Worm (Caenorhabditis elegans): ENCODE data around the gene Y69H2.7.

DNA sequence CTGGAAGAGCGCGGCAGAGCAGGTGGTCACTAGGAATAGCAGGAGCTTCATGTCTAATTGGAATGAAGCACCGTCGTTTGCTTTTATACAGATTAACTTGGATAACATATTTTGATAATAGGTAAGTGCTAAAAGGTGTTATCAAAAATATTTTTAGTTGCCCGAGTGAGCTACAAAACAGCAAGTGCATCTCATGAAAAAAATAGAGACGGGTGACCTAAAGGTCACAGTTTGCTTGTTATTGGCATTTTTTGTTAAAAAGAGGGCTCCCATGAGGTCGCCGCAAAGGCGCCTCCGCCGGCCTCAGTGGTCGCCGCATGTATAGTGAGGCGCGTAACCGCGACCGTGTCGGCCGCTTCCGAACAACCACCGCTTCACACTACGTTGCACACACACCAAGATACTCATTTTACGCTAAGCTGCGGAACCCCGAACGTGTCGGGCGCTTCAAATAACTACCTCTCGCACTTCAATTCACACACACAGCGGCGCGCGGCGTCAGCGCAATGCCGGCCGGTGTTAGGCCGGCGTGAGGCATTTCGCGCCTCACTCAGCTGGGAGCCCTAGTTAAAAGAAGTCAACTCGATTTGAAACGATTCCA is 39.6 kb downstream of the Y69H2.7 start, which contains the start of gene asp-19:
- TF ChIP-seq elt-3 (tag; optimal IDR thresholded peaks at IDR 0.05) (no peak), nhr-12 (tag; optimal IDR thresholded peaks at IDR 0.05) (no peak)

Measured in whole organism, L3 larva.